Worm (Caenorhabditis elegans): ENCODE results near the gene dnj-14.

Gene dnj-14

DNA sequence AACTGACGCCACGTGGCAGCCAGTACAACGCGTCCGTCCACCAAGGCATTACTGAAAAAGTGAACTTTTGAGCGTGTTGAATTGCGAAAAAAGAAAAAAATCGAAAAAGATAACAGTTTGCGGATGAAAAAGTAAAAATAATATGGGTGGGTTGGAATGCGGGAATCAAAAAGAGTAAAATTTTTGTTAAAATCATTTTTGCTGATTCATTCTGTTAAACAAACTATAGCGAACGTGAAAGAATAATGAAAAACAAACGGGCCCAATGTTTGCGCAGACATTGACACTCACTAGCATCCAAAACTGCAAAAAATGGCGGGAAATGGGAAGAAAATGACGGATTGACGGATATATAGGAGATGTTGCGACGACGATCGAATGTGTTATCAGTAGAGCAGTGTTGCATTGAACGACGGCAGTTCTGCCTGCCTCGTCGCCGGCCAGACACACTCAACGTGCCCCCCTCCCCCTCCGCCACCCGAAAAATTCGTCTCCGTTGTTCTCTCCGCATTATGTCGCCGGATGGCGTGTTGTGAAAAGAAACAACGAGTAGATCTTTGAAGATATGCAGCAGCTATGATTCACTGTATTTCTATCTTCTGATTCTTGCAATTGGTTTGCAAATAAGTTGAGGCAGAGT lies 12.0 kb downstream of the dnj-14 start, which contains the start of gene hyl-2:
TSS of gene hyl-2 (minus strand) at position 51 of the 640 bp plus-strand sequence.
- peak; percentile 40 for TF ChIP-seq egrh-3 (GFP tag; IDR thresholded peaks at IDR 0.05)
- peak; percentile 37; the same call in 1 of the 2 replicates for TF ChIP-seq dox-1 (GFP tag; IDR thresholded peaks at IDR 0.05)
- no peak for TF ChIP-seq ekl-4 (GFP tag; IDR thresholded peaks at IDR 0.05)
- peak; percentile 66 for TF ChIP-seq ceh-27 (GFP tag; optimal IDR thresholded peaks at IDR 0.05)
- TF ChIP-seq mcd-1 (GFP tag; IDR thresholded peaks at IDR 0.05): peak; percentile 74
- no peak for TF ChIP-seq gei-17 (GFP tag; optimal IDR thresholded peaks at IDR 0.05)
- TF ChIP-seq Y56A3A.18 (GFP tag; IDR thresholded peaks at IDR 0.05): no peak
- TF ChIP-seq snpc-1.1 (tag; optimal IDR thresholded peaks at IDR 0.05; ENCODE audit: insufficient read depth): no peak
- TF ChIP-seq Y67H2A.10 (GFP tag; conservative IDR thresholded peaks at IDR 0.05): no peak
- no peak for TF ChIP-seq cebp-1 (GFP tag; IDR thresholded peaks at IDR 0.05)
- peak; percentile 26 for TF ChIP-seq cebp-1 (tag; optimal IDR thresholded peaks at IDR 0.05)
- TF ChIP-seq hmg-1.2 (GFP tag; IDR thresholded peaks at IDR 0.05): peak; percentile 33; the same call in 1 of the 2 replicates
- TF ChIP-seq F57A8.1 (GFP tag; optimal IDR thresholded peaks at IDR 0.05): no peak
- no peak for TF ChIP-seq pha-4 (tag; optimal IDR thresholded peaks at IDR 0.05)
- TF ChIP-seq F10E7.11 (tag; optimal IDR thresholded peaks at IDR 0.05): no peak
- peak; percentile 88 for TF ChIP-seq zfh-2 (GFP tag; conservative IDR thresholded peaks at IDR 0.05)

- TF ChIP-seq F55B11.4 (tag; optimal IDR thresholded peaks at IDR 0.05; ENCODE audit: borderline replicate concordance, insufficient read depth): no peak
- 0 out of 2 replicates have a peak, but pooled peaks have one; percentile 7 for TF ChIP-seq dox-1 (GFP tag; IDR thresholded peaks at IDR 0.05)
- no peak for TF ChIP-seq nfyb-1 (GFP tag; IDR thresholded peaks at IDR 0.05)
- no peak for TF ChIP-seq ceh-40 (GFP tag; IDR thresholded peaks at IDR 0.05)
- peak; percentile 72 for TF ChIP-seq nhr-80 (tag; optimal IDR thresholded peaks at IDR 0.05)
Observed at ce11 chrX:4698271-4698670, 13.3 kb downstream of the dnj-14 start.

DNA sequence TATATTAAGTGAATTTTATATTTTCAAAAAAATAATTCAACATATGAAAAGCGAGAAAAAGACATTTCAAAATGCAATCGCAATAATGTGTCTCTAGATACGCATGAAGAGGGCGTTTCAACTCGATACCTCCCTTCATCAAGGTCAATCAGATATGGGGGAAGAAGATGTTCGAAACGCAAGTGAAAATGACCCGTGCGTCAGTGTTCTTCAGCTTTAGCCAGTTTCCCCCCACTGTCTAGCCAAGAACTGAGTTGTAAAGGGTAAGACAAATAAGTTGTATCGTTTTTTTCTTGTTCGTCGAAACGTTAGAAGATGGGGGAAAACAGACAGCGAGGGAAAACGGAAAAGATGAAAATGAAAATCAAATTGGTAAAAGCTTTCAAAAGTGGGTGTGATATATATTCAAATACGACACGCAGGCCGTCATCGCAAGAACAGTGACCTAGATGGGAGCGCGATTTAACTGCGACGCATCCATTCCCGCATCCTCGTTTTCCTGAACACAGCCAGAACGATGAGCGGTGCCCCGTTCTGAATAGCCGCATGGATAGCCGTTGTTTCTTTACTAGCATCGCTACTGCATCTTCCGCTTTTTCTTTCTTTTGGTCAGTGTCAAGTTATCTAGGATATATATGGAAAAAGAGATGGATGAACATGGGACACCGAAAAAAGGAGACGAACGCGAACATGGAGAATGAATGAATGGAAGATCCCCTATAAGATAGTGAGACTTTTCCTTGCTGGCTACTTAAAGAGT lies 16.8 kb downstream of the dnj-14 start:
- TF ChIP-seq nfya-1 (tag; optimal IDR thresholded peaks at IDR 0.05; ENCODE audit: borderline replicate concordance, insufficient read depth) (no peak), gei-17 (GFP tag; optimal IDR thresholded peaks at IDR 0.05) (no peak), ztf-22 (GFP tag; optimal IDR thresholded peaks at IDR 0.05) (no peak), lag-1 (GFP tag; IDR thresholded peaks at IDR 0.05) (no peak), F57A8.1 (GFP tag; optimal IDR thresholded peaks at IDR 0.05) (no peak), rec-8 (tag; optimal IDR thresholded peaks at IDR 0.05) (no peak), ceh-100 (GFP tag; IDR thresholded peaks at IDR 0.05) (no peak), ets-4 (GFP tag; optimal IDR thresholded peaks at IDR 0.05) (no peak), ekl-4 (GFP tag; IDR thresholded peaks at IDR 0.05) (no peak), aptf-2 (GFP tag; conservative IDR thresholded peaks at IDR 0.05) (no peak), sea-2 (GFP tag; IDR thresholded peaks at IDR 0.05) (no peak)

DNA sequence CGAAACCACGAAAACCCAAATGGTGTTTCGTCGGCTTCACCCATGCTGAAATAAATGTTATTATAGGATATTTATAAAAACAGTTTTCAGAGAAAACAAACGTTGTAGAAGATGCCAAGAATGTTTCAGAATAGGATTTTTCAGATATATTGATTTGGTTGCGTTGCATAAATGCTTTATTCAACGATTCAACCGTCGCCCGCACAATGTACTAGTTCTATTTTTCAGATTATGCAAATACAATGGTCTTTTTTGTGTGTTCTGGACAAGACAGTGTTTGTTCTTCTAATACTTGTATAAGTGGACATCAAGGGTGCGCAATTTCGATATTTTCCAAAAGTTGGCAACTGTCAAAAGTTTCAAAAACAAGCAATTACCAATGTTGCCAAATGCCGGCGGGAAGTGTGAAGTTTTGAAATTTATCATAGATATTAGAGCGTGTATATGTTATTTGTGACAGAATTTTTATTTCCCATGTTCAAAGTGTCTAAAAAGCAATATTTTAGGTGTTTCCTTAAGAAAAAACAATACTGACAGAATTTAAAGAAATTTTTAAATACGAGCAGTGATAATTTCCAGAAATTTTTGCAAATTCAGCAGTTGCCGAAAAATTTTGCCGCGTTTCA lies 20.3 kb downstream of the dnj-14 start, which contains the start of gene K02G10.5:
TSS of gene K02G10.5 (minus strand) at position 51 of the 626 bp plus-strand sequence.
- TF ChIP-seq T26A5.8 (tag; optimal IDR thresholded peaks at IDR 0.05) (no peak), madf-3 (GFP tag; IDR thresholded peaks at IDR 0.05) (no peak), nhr-27 (tag; optimal IDR thresholded peaks at IDR 0.05) (no peak), D2030.7 (GFP tag; IDR thresholded peaks at IDR 0.05) (no peak), lin-40 (tag; optimal IDR thresholded peaks at IDR 0.05) (no peak), efl-1 (GFP tag; optimal IDR thresholded peaks at IDR 0.05) (no peak), madf-6 (GFP tag; IDR thresholded peaks at IDR 0.05) (no peak), lin-35 (GFP tag; optimal IDR thresholded peaks at IDR 0.05) (no peak), dpff-1 (tag; optimal IDR thresholded peaks at IDR 0.05) (no peak), ZK185.1 (tag; optimal IDR thresholded peaks at IDR 0.05; ENCODE audit: poor library complexity, severe bottlenecking) (no peak), hmg-20 (GFP tag; IDR thresholded peaks at IDR 0.05) (no peak), F52B5.7 (tag; optimal IDR thresholded peaks at IDR 0.05) (no peak), lin-54 (GFP tag; optimal IDR thresholded peaks at IDR 0.05) (no peak), sptf-2 (GFP tag; optimal IDR thresholded peaks at IDR 0.05) (no peak)

Data from whole organism, young adult.